Worm (Caenorhabditis elegans) whole organism, midembryonic: ENCODE results near the gene F42A10.6.

Experiments
- T22C8.4 ChIP-seq: fragments of 200-800 bp; sonication (Bioruptor generic); IDR thresholded peaks from 2 replicates; pipeline ENCODE4 v1.3.6; 2022; ENCODE audit warnings: missing genetic modification characterization, missing compliant biosample characterization
- cog-1 ChIP-seq: sonication (generic microtip); optimal IDR thresholded peaks from 2 replicates; lab custom pipeline; 2016; ENCODE audit warnings: missing genetic modification characterization, missing compliant biosample characterization
- flt-1 ChIP-seq: fragments of 200-800 bp; sonication (Bioruptor generic); IDR thresholded peaks from 2 replicates; pipeline ENCODE4 v1.3.6; 2022; ENCODE audit warnings: missing genetic modification characterization, missing compliant biosample characterization
- ref-1 ChIP-seq: fragments of 200-800 bp; sonication (Bioruptor generic); conservative IDR thresholded peaks from 2 replicates; pipeline ENCODE4 v1.3.6; 2022; ENCODE audit warnings: missing genetic modification reagents, missing genetic modification characterization, missing compliant biosample characterization

ce11 chrIII:6215476-6215875 lies 38.8 kb upstream of the F42A10.6 start, which contains the start of gene C23G10.11:
- TF ChIP-seq ref-1 (GFP tag; lab: Robert Waterston, UW) (no peak), flt-1 (GFP tag; lab: Robert Waterston, UW) (no peak), T22C8.4 (GFP tag; lab: Robert Waterston, UW) (no peak), cog-1 (tag; lab: Kevin White, UChicago) (no peak)
